Worm (Caenorhabditis elegans): Measurements from ENCODE around the gene srh-258.

ce11 chrV:15432457-15432856 is 27.5 kb downstream of the srh-258 start, which contains the start of gene T26H5.8:
- TF ChIP-seq zip-4 (GFP tag; optimal IDR thresholded peaks at IDR 0.05) (no peak), lin-39 (tag; optimal IDR thresholded peaks at IDR 0.05) (no peak), mab-9 (GFP tag; IDR thresholded peaks at IDR 0.05) (no peak), swsn-7 (tag; optimal IDR thresholded peaks at IDR 0.05) (no peak), lin-15B (tag; optimal IDR thresholded peaks at IDR 0.05) (no peak), elt-3 (tag; optimal IDR thresholded peaks at IDR 0.05) (no peak), fkh-10 (GFP tag; optimal IDR thresholded peaks at IDR 0.05) (no peak), unc-130 (tag; optimal IDR thresholded peaks at IDR 0.05) (no peak), ama-1 (optimal IDR thresholded peaks at IDR 0.05) (no peak), nhr-71 (tag; optimal IDR thresholded peaks at IDR 0.05) (no peak), efl-3 (GFP tag; optimal IDR thresholded peaks at IDR 0.05) (no peak), nhr-76 (tag; optimal IDR thresholded peaks at IDR 0.05) (no peak), pqm-1 (tag; optimal IDR thresholded peaks at IDR 0.05) (peak; percentile 46)
